Worm (Caenorhabditis elegans) whole organism, late embryonic: Measurements from ENCODE around the gene EGAP2.1.

Experiments used
- ceh-22 ChIP-seq: sonication (generic microtip); optimal IDR thresholded peaks from 2 replicates; lab custom pipeline; 2017; ENCODE audit warnings: missing biosample characterization, missing genetic modification characterization
- ets-4 ChIP-seq: sonication (generic microtip); optimal IDR thresholded peaks from 2 replicates; lab custom pipeline; 2016; ENCODE audit warnings: missing genetic modification characterization, missing compliant biosample characterization
- hlh-15 ChIP-seq: sonication (generic microtip); optimal IDR thresholded peaks from 2 replicates; lab custom pipeline; 2016; ENCODE audit warnings: missing genetic modification characterization, missing compliant biosample characterization
- hlh-30 ChIP-seq: sonication (generic microtip); optimal IDR thresholded peaks from 2 replicates; lab custom pipeline; 2017; ENCODE audit warnings: antibody characterized with exemption, missing genetic modification characterization, missing compliant biosample characterization; ENCODE audit not compliant: insufficient read depth
- madf-2 ChIP-seq: sonication (generic microtip); optimal IDR thresholded peaks from 2 replicates; lab custom pipeline; 2017; ENCODE audit warnings: missing genetic modification characterization, missing compliant biosample characterization
- pha-2 ChIP-seq: sonication (generic microtip); optimal IDR thresholded peaks from 2 replicates; lab custom pipeline; 2017; ENCODE audit warnings: mild to moderate bottlenecking, missing genetic modification characterization, missing compliant biosample characterization
- rnt-1 ChIP-seq: sonication (generic microtip); optimal IDR thresholded peaks from 2 replicates; lab custom pipeline; 2016; ENCODE audit warnings: missing genetic modification characterization, missing compliant biosample characterization
- sox-4 ChIP-seq: sonication (generic microtip); optimal IDR thresholded peaks from 2 replicates; lab custom pipeline; 2017; ENCODE audit warnings: mild to moderate bottlenecking, missing genetic modification characterization, inconsistent platforms, missing compliant biosample characterization
- unc-42 ChIP-seq: sonication (generic microtip); optimal IDR thresholded peaks from 2 replicates; lab custom pipeline; 2016; ENCODE audit warnings: missing genotype, missing genetic modification characterization, missing compliant biosample characterization
- unc-55 ChIP-seq: sonication (generic microtip); optimal IDR thresholded peaks from 2 replicates; lab custom pipeline; 2017; ENCODE audit warnings: missing biosample characterization, missing genetic modification reagents, missing genetic modification characterization

DNA sequence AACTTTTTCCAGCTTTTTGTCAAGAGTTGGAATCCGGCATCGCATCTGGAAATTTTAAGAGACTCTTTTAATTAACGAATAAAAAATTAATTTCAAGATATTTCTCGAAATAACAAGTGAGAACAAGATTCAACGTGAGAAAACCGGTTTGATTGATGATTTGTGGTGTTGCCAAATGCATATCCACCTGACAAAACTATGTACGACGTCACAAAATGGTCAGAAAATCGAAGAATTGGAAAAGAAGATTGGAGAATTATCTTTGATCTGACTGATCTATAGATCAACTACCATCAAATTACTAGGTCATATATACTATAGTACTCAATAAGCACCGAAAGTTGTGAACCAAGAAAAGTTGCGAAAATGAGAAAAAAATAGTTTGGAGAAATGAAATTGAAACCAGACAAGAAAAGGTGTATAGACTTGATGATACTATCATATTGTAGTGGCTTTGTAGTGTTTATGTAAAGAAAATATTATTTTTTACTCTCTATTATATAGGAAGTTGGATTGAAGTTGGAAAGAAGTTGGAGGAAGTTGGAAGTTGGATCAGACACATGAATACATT is 15.7 kb downstream of the EGAP2.1 start, which contains the start of gene ptr-6:
- TF ChIP-seq ceh-22 = no peak
- TF ChIP-seq unc-42 (tag; lab: Kevin White, UChicago) = no peak
- TF ChIP-seq madf-2 = no peak
- no peak for TF ChIP-seq rnt-1 (tag; lab: Kevin White, UChicago)
- TF ChIP-seq unc-55 (GFP tag; lab: Kevin White, UChicago) = no peak
- no peak for TF ChIP-seq ets-4 (tag; lab: Kevin White, UChicago)
- TF ChIP-seq hlh-15 (tag; lab: Kevin White, UChicago) = no peak
- no peak for TF ChIP-seq hlh-30 (tag; lab: Kevin White, UChicago)
- no peak for TF ChIP-seq sox-4 (tag; lab: Kevin White, UChicago)
- no peak for TF ChIP-seq pha-2 (tag; lab: Kevin White, UChicago)
